Fruit fly (Drosophila melanogaster): ENCODE results near the gene SA1.

The SA1 gene

DNA sequence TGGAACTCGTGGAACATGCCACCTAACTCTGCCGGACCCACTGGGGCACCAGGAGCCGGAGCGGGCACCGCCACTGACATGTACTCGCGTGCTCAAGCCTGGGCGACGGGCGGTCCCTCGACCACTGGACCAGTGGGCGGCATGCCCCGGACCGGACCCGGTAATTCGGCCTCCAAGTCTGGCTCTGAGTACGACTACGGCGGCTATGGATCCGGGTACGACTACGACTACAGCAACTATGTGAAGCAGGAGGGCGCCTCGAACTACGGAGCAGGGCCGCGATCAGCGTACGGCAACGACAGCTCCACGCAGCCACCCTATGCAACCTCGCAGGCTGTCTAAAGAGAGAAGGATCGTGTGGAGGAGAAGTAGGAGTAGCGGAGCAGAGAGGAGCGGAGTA is 25.1 kb upstream of the SA1 start:
- TF ChIP-seq HLH106 (tag; optimal IDR thresholded peaks at IDR 0.05) (no peak), fru (GFP tag; optimal IDR thresholded peaks at IDR 0.05) (no peak), sage (GFP tag; optimal IDR thresholded peaks at IDR 0.05) (no peak), ey (GFP tag; optimal IDR thresholded peaks at IDR 0.05) (no peak), CrebA (GFP tag; optimal IDR thresholded peaks at IDR 0.05; ENCODE audit: borderline replicate concordance) (no peak), Dfd (GFP tag; optimal IDR thresholded peaks at IDR 0.05) (no peak), Hr83 (GFP tag; optimal IDR thresholded peaks at IDR 0.05; ENCODE audit: poor library complexity, severe bottlenecking) (no peak), Sp1 (GFP tag; optimal IDR thresholded peaks at IDR 0.05) (no peak), brk (GFP tag; optimal IDR thresholded peaks at IDR 0.05) (no peak), psq (GFP tag; optimal IDR thresholded peaks at IDR 0.05) (no peak), Myc (optimal IDR thresholded peaks at IDR 0.05) (no peak), lola (GFP tag; optimal IDR thresholded peaks at IDR 0.05) (no peak), usp (GFP tag; optimal IDR thresholded peaks at IDR 0.05) (no peak), OdsH (GFP tag; optimal IDR thresholded peaks at IDR 0.05) (no peak), CG9705 (GFP tag; optimal IDR thresholded peaks at IDR 0.05) (no peak), CG32264 (GFP tag; optimal IDR thresholded peaks at IDR 0.05) (no peak), Hr78 (GFP tag; optimal IDR thresholded peaks at IDR 0.05) (no peak), Hnf4 (GFP tag; optimal IDR thresholded peaks at IDR 0.05) (no peak), woc (GFP tag; optimal IDR thresholded peaks at IDR 0.05) (no peak)

DNA sequence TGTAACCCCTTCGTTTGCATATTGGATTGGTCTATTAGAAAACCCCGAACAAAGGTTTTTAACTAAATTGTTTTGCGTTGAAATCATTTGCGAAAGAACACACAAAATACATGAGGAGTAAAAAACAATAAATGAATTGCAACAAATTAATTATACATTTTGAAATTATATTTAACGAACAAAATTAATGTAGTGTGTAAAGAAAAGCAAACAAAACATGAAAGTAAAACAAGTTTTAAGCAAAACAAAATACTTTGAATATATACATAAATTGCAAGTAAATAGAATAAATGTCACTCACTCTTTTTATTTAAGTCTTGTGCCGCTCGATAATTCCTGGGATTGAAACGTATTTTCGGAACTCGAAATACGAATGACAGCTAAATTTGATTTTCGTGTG is 18.4 kb upstream of the SA1 start, which contains the start of gene CG43232:
Gene CG43232, plus strand, starts transcription at position 301 of the 400 bp plus-strand sequence.
- no peak for TF ChIP-seq foxo (GFP tag; optimal IDR thresholded peaks at IDR 0.05)
- no peak for TF ChIP-seq GATAd (GFP tag; optimal IDR thresholded peaks at IDR 0.05)
- TF ChIP-seq rgr (GFP tag; optimal IDR thresholded peaks at IDR 0.05): no peak
- no peak for TF ChIP-seq h (GFP tag; optimal IDR thresholded peaks at IDR 0.05)
- TF ChIP-seq Sp1 (GFP tag; optimal IDR thresholded peaks at IDR 0.05): no peak

dm6 chr2L:6939698-6940097 is 10.5 kb upstream of the SA1 start:
- TF ChIP-seq br (GFP tag; optimal IDR thresholded peaks at IDR 0.05) (no peak), dsf (GFP tag; optimal IDR thresholded peaks at IDR 0.05; ENCODE audit: borderline replicate concordance) (no peak), ey (GFP tag; optimal IDR thresholded peaks at IDR 0.05) (no peak), usp (GFP tag; optimal IDR thresholded peaks at IDR 0.05) (no peak), Abd-B (GFP tag; optimal IDR thresholded peaks at IDR 0.05) (no peak), rgr (GFP tag; optimal IDR thresholded peaks at IDR 0.05) (no peak), dl (GFP tag; optimal IDR thresholded peaks at IDR 0.05; ENCODE audit: insufficient read depth in 1 of 2, partially characterized antibody in 2 of 2) (no peak), HLH106 (tag; optimal IDR thresholded peaks at IDR 0.05) (no peak), Jra (GFP tag; optimal IDR thresholded peaks at IDR 0.05) (no peak), fru (GFP tag; optimal IDR thresholded peaks at IDR 0.05) (no peak), Hr83 (GFP tag; optimal IDR thresholded peaks at IDR 0.05; ENCODE audit: poor library complexity, severe bottlenecking) (no peak), foxo (GFP tag; optimal IDR thresholded peaks at IDR 0.05) (no peak), Sp1 (GFP tag; optimal IDR thresholded peaks at IDR 0.05) (no peak), dmrt93B (GFP tag; optimal IDR thresholded peaks at IDR 0.05) (no peak), psq (GFP tag; optimal IDR thresholded peaks at IDR 0.05) (no peak), Myc (optimal IDR thresholded peaks at IDR 0.05) (no peak), h (GFP tag; optimal IDR thresholded peaks at IDR 0.05) (no peak), pan (optimal IDR thresholded peaks at IDR 0.05) (no peak), CG32264 (GFP tag; optimal IDR thresholded peaks at IDR 0.05) (no peak), GATAd (GFP tag; optimal IDR thresholded peaks at IDR 0.05) (no peak)

DNA sequence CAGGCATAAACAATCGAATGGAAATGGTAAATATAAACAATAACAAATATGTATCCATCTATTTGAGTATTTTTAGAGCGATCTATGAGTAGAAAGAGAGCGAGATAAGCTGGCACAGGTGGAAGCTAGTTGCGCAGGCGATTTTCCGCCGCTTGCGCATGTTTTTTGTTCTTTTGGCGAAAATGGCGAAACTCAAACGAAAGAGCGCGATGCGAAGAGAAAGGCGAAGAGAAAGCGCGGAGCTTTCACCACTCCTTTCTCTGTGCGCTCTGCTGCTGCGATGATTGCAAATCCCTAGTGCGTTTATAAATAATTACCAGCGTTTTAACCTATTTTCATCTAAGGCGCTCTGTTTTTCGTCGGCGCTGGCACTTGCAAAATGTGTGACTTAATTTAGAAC is 8.5 kb upstream of the SA1 start:
- TF ChIP-seq h (GFP tag; optimal IDR thresholded peaks at IDR 0.05): no peak
- no peak for TF ChIP-seq Rel (GFP tag; optimal IDR thresholded peaks at IDR 0.05)
- no peak for TF ChIP-seq Rel (tag; optimal IDR thresholded peaks at IDR 0.05)
- no peak for TF ChIP-seq CrebA (GFP tag; optimal IDR thresholded peaks at IDR 0.05; ENCODE audit: borderline replicate concordance)
- no peak for TF ChIP-seq N (GFP tag; optimal IDR thresholded peaks at IDR 0.05)
- TF ChIP-seq lola (GFP tag; optimal IDR thresholded peaks at IDR 0.05): no peak
- TF ChIP-seq brk (GFP tag; optimal IDR thresholded peaks at IDR 0.05): no peak
- TF ChIP-seq dmrt93B (GFP tag; optimal IDR thresholded peaks at IDR 0.05): no peak
- TF ChIP-seq Myc (optimal IDR thresholded peaks at IDR 0.05): no peak
- no peak for TF ChIP-seq Jra (GFP tag; optimal IDR thresholded peaks at IDR 0.05)
- no peak for TF ChIP-seq sage (GFP tag; optimal IDR thresholded peaks at IDR 0.05)
- TF ChIP-seq pan (optimal IDR thresholded peaks at IDR 0.05): no peak
- no peak for TF ChIP-seq Hnf4 (GFP tag; optimal IDR thresholded peaks at IDR 0.05)
- no peak for TF ChIP-seq foxo (GFP tag; optimal IDR thresholded peaks at IDR 0.05)
- TF ChIP-seq dsf (GFP tag; optimal IDR thresholded peaks at IDR 0.05; ENCODE audit: borderline replicate concordance): no peak
- no peak for TF ChIP-seq HLH106 (tag; optimal IDR thresholded peaks at IDR 0.05)
- TF ChIP-seq woc (GFP tag; optimal IDR thresholded peaks at IDR 0.05): no peak
- no peak for TF ChIP-seq Mio (GFP tag; optimal IDR thresholded peaks at IDR 0.05)
- TF ChIP-seq jim (GFP tag; optimal IDR thresholded peaks at IDR 0.05): no peak

Data from whole organism, wandering third instar larva.